Worm (Caenorhabditis elegans) whole organism, L3 larva: ENCODE results near the gene F52C9.3.

Experiments used
- ceh-9 ChIP-seq: sonication (generic microtip); optimal IDR thresholded peaks from 2 replicates; lab custom pipeline; 2018; ENCODE audit warnings: missing biosample characterization, missing genetic modification characterization
- egl-5 ChIP-seq: fragments of 150-350 bp; optimal IDR thresholded peaks from 2 replicates; lab custom pipeline; 2017; ENCODE audit warnings: missing biosample characterization, missing genetic modification reagents, missing genetic modification characterization, inconsistent platforms
- eor-1 ChIP-seq, 2 experiments: fragments of 150-350 bp; optimal IDR thresholded peaks; 2 replicates each; lab custom pipeline; 2014 to 2018; ENCODE audit warnings: missing biosample characterization in 2 of 2, missing genetic modification characterization in 2 of 2
- lin-39 ChIP-seq: fragments of 150-350 bp; optimal IDR thresholded peaks from 2 replicates; lab custom pipeline; 2018; ENCODE audit warnings: missing biosample characterization, missing genetic modification reagents, missing genetic modification characterization
- mdl-1 ChIP-seq: fragments of 150-350 bp; optimal IDR thresholded peaks from 2 replicates; lab custom pipeline; 2014; ENCODE audit warnings: missing biosample characterization, missing genetic modification characterization
- nhr-76 ChIP-seq: fragments of 150-350 bp; sonication (generic microtip); optimal IDR thresholded peaks from 5 replicates; lab custom pipeline; 2014; ENCODE audit warnings: missing biosample characterization, missing genetic modification characterization
- nhr-77 ChIP-seq: fragments of 150-350 bp; optimal IDR thresholded peaks from 2 replicates; lab custom pipeline; 2014; ENCODE audit warnings: missing biosample characterization, missing genetic modification characterization
- snpc-4 ChIP-seq: fragments of 150-350 bp; optimal IDR thresholded peaks from 2 replicates; lab custom pipeline; 2014; ENCODE audit warnings: missing biosample characterization, missing genetic modification characterization
- ztf-4 ChIP-seq: fragments of 150-350 bp; optimal IDR thresholded peaks from 2 replicates; lab custom pipeline; 2014; ENCODE audit warnings: missing biosample characterization, missing genetic modification characterization

DNA sequence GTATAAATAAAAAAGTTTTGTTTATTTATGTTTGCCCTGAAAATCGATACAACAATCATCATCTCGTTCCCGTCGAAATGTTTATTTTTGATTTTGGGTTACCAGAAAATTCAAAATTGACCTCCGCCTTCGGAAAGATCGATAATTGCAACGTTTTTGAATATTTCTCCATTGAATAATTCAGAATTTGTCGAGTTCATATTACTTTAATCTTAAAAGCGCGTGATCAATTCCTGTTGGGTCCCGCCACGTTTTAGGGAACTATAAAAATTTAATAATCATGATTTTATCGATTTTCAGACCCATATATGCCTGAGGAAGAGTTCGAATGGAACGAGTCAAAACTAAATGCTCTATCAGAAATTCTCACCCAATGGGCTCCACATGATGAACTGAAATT is 4.6 kb downstream of the F52C9.3 start, which contains the start of gene sorf-2:
- TF ChIP-seq eor-1 (tag; optimal IDR thresholded peaks at IDR 0.05; lab: Kevin White, UChicago): no peak
- TF ChIP-seq ceh-9 (tag; lab: Kevin White, UChicago): no peak
- TF ChIP-seq ztf-4: no peak
- TF ChIP-seq nhr-77: no peak
- TF ChIP-seq mdl-1: no peak
- no peak for TF ChIP-seq lin-39 (tag; lab: Kevin White, UChicago)
- TF ChIP-seq nhr-76 (tag; lab: Kevin White, UChicago): no peak
- TF ChIP-seq snpc-4: no peak
- no peak for TF ChIP-seq egl-5 (tag; lab: Kevin White, UChicago)
